Worm (Caenorhabditis elegans) whole organism, mixed stage, embryonic: ENCODE measurements around the gene D2096.13.

ENCODE experiments used
- blmp-1 ChIP-seq: fragments of 150-350 bp; optimal IDR thresholded peaks from 2 replicates; lab custom pipeline; 2014; ENCODE audit warnings: missing biosample characterization, missing genetic modification characterization
- lin-32 ChIP-seq: fragments of 200-800 bp; sonication (Bioruptor generic); optimal IDR thresholded peaks from 2 replicates; lab custom pipeline; 2018; ENCODE audit warnings: mild to moderate bottlenecking, missing genetic modification characterization, missing compliant biosample characterization
- nhr-12 ChIP-seq: fragments of 150-350 bp; optimal IDR thresholded peaks from 2 replicates; lab custom pipeline; 2014; ENCODE audit warnings: missing biosample characterization, missing genetic modification characterization
- nhr-237 ChIP-seq: fragments of 150-350 bp; optimal IDR thresholded peaks from 2 replicates; lab custom pipeline; 2014; ENCODE audit warnings: missing biosample characterization, missing genetic modification characterization
- sem-2 ChIP-seq: fragments of 200-800 bp; sonication (Bioruptor generic); optimal IDR thresholded peaks from 2 replicates; lab custom pipeline; 2018; ENCODE audit warnings: mild to moderate bottlenecking, missing genetic modification characterization, missing compliant biosample characterization
- snpc-4 ChIP-seq: fragments of 150-350 bp; optimal IDR thresholded peaks from 2 replicates; lab custom pipeline; 2014; ENCODE audit warnings: missing biosample characterization, missing genetic modification characterization
- unc-39 ChIP-seq: fragments of 150-350 bp; optimal IDR thresholded peaks from 2 replicates; lab custom pipeline; 2014; ENCODE audit warnings: missing biosample characterization, missing genetic modification characterization
- unc-62 ChIP-seq: fragments of 150-350 bp; optimal IDR thresholded peaks from 2 replicates; lab custom pipeline; 2014; ENCODE audit warnings: missing biosample characterization, missing genetic modification reagents, missing genetic modification characterization
- ztf-11 ChIP-seq: fragments of 150-350 bp; optimal IDR thresholded peaks from 2 replicates; lab custom pipeline; 2014; ENCODE audit warnings: missing biosample characterization, missing genetic modification characterization

- no peak for TF ChIP-seq unc-39
- no peak for TF ChIP-seq lin-32 (GFP tag; lab: Kevin White, UChicago)
- TF ChIP-seq unc-62 (GFP tag; lab: Kevin White, UChicago), result no peak
- TF ChIP-seq nhr-237 (tag; lab: Kevin White, UChicago), result no peak
- no peak for TF ChIP-seq sem-2 (GFP tag; lab: Kevin White, UChicago)
- TF ChIP-seq ztf-11, result no peak
- TF ChIP-seq nhr-12 (tag; lab: Kevin White, UChicago), result no peak
- TF ChIP-seq blmp-1, result no peak
- TF ChIP-seq snpc-4 (tag; lab: Kevin White, UChicago), result no peak
Observed at ce11 chrIV:8369135-8369534, 10.7 kb upstream of the D2096.13 start, which contains the start of gene D2096.6.
